Worm (Caenorhabditis elegans): ENCODE results near the gene tram-1.

tram-1 gene

DNA sequence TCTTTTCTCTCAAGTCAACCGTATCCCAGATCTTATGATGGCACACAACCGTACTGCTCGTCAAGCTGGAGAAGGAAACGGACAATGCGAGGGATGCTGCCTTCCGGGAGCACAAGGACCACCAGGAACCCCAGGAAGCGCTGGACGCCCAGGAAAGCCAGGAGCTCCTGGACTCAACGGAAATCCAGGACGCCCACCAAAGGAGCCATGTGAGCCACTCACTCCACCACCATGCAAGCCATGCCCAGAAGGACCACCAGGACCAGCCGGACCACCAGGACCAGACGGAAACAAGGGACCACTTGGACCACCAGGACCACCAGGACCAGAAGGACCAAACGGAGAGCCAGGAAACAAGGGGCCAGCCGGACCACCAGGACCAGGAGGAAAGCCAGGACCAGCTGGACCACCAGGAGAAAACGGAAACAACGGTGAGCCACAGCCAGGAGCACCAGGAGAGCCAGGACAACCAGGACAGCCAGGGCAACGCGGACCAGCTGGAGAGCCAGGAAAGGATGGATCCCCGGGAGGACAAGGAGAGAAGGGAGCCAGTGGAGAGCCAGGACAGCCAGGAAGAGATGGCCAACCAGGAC is 4.3 kb downstream of the tram-1 start:
- no peak for TF ChIP-seq ceh-31 (tag; optimal IDR thresholded peaks at IDR 0.05)
- peak; percentile 10 for TF ChIP-seq nhr-232 (tag; optimal IDR thresholded peaks at IDR 0.05)
- TF ChIP-seq ref-2 (tag; optimal IDR thresholded peaks at IDR 0.05): no peak
- TF ChIP-seq elt-4 (tag; optimal IDR thresholded peaks at IDR 0.05): peak; percentile 52

DNA sequence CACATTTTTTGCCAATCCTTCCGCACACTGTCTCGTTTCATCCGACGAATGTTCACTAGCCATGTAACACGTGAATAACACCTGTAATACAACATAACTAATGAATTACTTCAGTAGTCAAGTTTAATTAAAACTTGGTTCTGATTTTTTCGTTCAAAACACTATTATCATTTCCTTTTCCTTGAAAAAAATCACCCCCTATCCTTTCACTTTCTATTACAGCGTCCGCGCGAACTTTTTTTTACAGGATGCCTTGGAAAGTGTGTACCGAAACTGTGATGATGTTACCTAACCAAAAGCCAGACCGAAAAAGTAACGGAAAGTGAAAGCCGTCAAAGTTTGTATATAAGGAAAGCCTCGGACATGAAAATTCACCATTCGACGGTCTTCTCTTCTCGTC is 5.0 kb downstream of the tram-1 start, which contains the start of gene col-124:
col-124 (plus strand) TSS at position 374 of the 400 bp plus-strand sequence.
- no peak for TF ChIP-seq pha-4 (tag; optimal IDR thresholded peaks at IDR 0.05)
- TF ChIP-seq hlh-8 (tag; optimal IDR thresholded peaks at IDR 0.05): no peak

DNA sequence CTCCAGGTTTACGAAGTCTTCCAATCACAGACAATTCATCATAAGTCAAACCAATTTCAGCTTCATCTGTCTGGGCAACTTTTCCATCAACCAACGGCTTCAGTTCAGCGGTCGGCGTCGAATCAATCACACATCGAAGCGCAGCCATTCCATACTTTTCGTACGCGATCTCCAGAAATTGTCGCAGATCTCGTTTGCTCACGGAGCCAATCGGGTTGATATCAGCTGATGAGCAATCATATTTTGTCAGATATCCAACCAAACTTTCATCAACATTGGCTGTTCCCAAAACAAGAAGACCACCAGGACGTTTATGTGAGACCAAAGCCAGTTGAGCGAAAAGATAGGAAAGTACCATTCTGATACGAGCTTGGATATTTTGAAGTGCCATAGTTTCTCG is 5.7 kb downstream of the tram-1 start:
- TF ChIP-seq zip-5 (tag; optimal IDR thresholded peaks at IDR 0.05) (no peak), unc-42 (tag; optimal IDR thresholded peaks at IDR 0.05) (no peak), ceh-18 (tag; optimal IDR thresholded peaks at IDR 0.05) (no peak), tbx-7 (tag; optimal IDR thresholded peaks at IDR 0.05) (no peak), pha-4 (tag; optimal IDR thresholded peaks at IDR 0.05) (no peak), fkh-10 (GFP tag; optimal IDR thresholded peaks at IDR 0.05) (no peak), odd-2 (tag; optimal IDR thresholded peaks at IDR 0.05) (no peak), elt-4 (tag; optimal IDR thresholded peaks at IDR 0.05) (no peak), fkh-6 (tag; optimal IDR thresholded peaks at IDR 0.05) (no peak), dve-1 (tag; optimal IDR thresholded peaks at IDR 0.05) (no peak), unc-86 (tag; optimal IDR thresholded peaks at IDR 0.05) (no peak), ceh-48 (tag; optimal IDR thresholded peaks at IDR 0.05) (no peak), tbx-2 (tag; optimal IDR thresholded peaks at IDR 0.05) (no peak), lin-11 (tag; optimal IDR thresholded peaks at IDR 0.05) (no peak), unc-3 (GFP tag; conservative IDR thresholded peaks at IDR 0.05) (no peak), unc-3 (tag; optimal IDR thresholded peaks at IDR 0.05) (no peak)

ce11 chrIV:10214811-10215210 is 6.3 kb downstream of the tram-1 start, which contains the start of gene abt-1:
TSS of gene abt-1 (minus strand) at chrIV:10214911.
- no peak for TF ChIP-seq nhr-232 (tag; optimal IDR thresholded peaks at IDR 0.05)
- TF ChIP-seq C38D4.7 (GFP tag; optimal IDR thresholded peaks at IDR 0.05): no peak
- no peak for TF ChIP-seq tbx-7 (tag; optimal IDR thresholded peaks at IDR 0.05)
- no peak for TF ChIP-seq pros-1 (tag; optimal IDR thresholded peaks at IDR 0.05)
- TF ChIP-seq ceh-30 (tag; optimal IDR thresholded peaks at IDR 0.05): no peak
- TF ChIP-seq ceh-6 (GFP tag; optimal IDR thresholded peaks at IDR 0.05): no peak
- no peak for TF ChIP-seq ceh-31 (tag; optimal IDR thresholded peaks at IDR 0.05)
- no peak for TF ChIP-seq odd-2 (tag; optimal IDR thresholded peaks at IDR 0.05)
- no peak for TF ChIP-seq lin-11 (tag; optimal IDR thresholded peaks at IDR 0.05)
- TF ChIP-seq tbx-2 (tag; optimal IDR thresholded peaks at IDR 0.05): no peak
- TF ChIP-seq ceh-24 (tag; optimal IDR thresholded peaks at IDR 0.05): no peak

- no peak for TF ChIP-seq pros-1 (tag; optimal IDR thresholded peaks at IDR 0.05)
- TF ChIP-seq fkh-6 (tag; optimal IDR thresholded peaks at IDR 0.05): no peak
- TF ChIP-seq hlh-13 (GFP tag; optimal IDR thresholded peaks at IDR 0.05): no peak
- no peak for TF ChIP-seq gmeb-2 (tag; optimal IDR thresholded peaks at IDR 0.05)
- no peak for TF ChIP-seq F13H6.1 (tag; optimal IDR thresholded peaks at IDR 0.05)
- TF ChIP-seq ceh-24 (tag; optimal IDR thresholded peaks at IDR 0.05): no peak
- TF ChIP-seq eyg-1 (tag; optimal IDR thresholded peaks at IDR 0.05): no peak
- no peak for TF ChIP-seq ets-4 (tag; optimal IDR thresholded peaks at IDR 0.05)
- no peak for TF ChIP-seq ceh-9 (tag; optimal IDR thresholded peaks at IDR 0.05)
- no peak for TF ChIP-seq nfya-1 (tag; optimal IDR thresholded peaks at IDR 0.05)
- TF ChIP-seq lin-11 (tag; optimal IDR thresholded peaks at IDR 0.05): no peak
- TF ChIP-seq syd-9 (tag; optimal IDR thresholded peaks at IDR 0.05): no peak
- no peak for TF ChIP-seq unc-3 (GFP tag; conservative IDR thresholded peaks at IDR 0.05)
- no peak for TF ChIP-seq unc-3 (tag; optimal IDR thresholded peaks at IDR 0.05)
- no peak for TF ChIP-seq ceh-48 (tag; optimal IDR thresholded peaks at IDR 0.05)
- no peak for TF ChIP-seq T23F11.4 (GFP tag; optimal IDR thresholded peaks at IDR 0.05)
- TF ChIP-seq pha-2 (tag; optimal IDR thresholded peaks at IDR 0.05): no peak
- no peak for TF ChIP-seq nhr-232 (tag; optimal IDR thresholded peaks at IDR 0.05)
- no peak for TF ChIP-seq mec-3 (tag; optimal IDR thresholded peaks at IDR 0.05; ENCODE audit: borderline replicate concordance)
Observed at ce11 chrIV:10206182-10206581, 14.9 kb downstream of the tram-1 start, which contains the start of gene K04D7.6. TSS of gene K04D7.6 (minus strand) at chrIV:10206282.

Data from whole organism, late embryonic.